Worm (Caenorhabditis elegans) whole organism, early embryonic: Measurements from ENCODE around the gene C34F11.2.

Experiments used
- B0310.2 ChIP-seq: sonication (generic microtip); optimal IDR thresholded peaks from 2 replicates; lab custom pipeline; 2016; ENCODE audit warnings: mild to moderate bottlenecking, missing genetic modification characterization, missing compliant biosample characterization
- ama-1 ChIP-seq: fragments of 150-350 bp; optimal IDR thresholded peaks from 2 replicates; lab custom pipeline; 2014
- ceh-36 ChIP-seq: sonication (generic microtip); optimal IDR thresholded peaks from 2 replicates; lab custom pipeline; 2016; ENCODE audit warnings: missing genetic modification characterization, inconsistent platforms, missing compliant biosample characterization
- flt-1 ChIP-seq: fragments of 200-800 bp; sonication (Bioruptor generic); IDR thresholded peaks from 2 replicates; pipeline ENCODE4 v1.3.6; 2022; ENCODE audit warnings: missing genetic modification characterization, missing compliant biosample characterization
- hnd-1 ChIP-seq: sonication (generic microtip); optimal IDR thresholded peaks from 2 replicates; lab custom pipeline; 2016; ENCODE audit warnings: missing genetic modification characterization, missing compliant biosample characterization
- tbx-37 ChIP-seq: fragments of 200-800 bp; sonication (Bioruptor generic); conservative IDR thresholded peaks from 2 replicates; pipeline ENCODE4 v1.3.6; 2022; ENCODE audit warnings: missing genetic modification reagents, missing genetic modification characterization, missing compliant biosample characterization

DNA sequence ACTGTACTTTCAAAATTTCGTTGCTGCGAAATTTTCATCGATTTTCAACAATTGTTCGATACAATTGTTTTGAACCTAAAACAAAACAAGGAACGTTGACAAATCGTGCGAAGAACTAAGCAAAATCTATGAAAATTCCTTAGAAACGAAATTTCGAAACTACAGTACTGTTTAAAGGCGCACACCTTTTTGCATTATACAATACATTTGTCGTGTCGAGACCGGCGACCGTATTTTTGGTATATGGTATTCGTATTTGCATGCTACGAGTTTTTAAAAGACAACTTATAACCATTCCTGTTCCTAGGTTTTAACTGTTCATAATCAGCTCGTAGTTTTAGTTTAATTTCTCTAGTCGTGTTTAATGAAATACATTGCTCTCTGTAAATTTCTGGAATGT lies 33.5 kb upstream of the C34F11.2 start:
- TF ChIP-seq B0310.2 (tag; lab: Kevin White, UChicago) (no peak), flt-1 (GFP tag; lab: Robert Waterston, UW) (no peak), tbx-37 (no peak), ama-1 (lab: Kevin White, UChicago) (no peak), ceh-36 (tag; lab: Kevin White, UChicago) (no peak), hnd-1 (no peak)
